Worm (Caenorhabditis elegans) whole organism, L4/young adult: ENCODE data around the gene T04B8.5.

Source experiments
- W03F9.2 ChIP-seq: fragments of 150-350 bp; optimal IDR thresholded peaks from 2 replicates; lab custom pipeline; 2014; ENCODE audit warnings: missing biosample characterization, missing genetic modification characterization
- him-1 ChIP-seq: sonication (generic microtip); optimal IDR thresholded peaks from 2 replicates; lab custom pipeline; 2016; ENCODE audit warnings: missing genotype, missing genetic modification reagents, missing genetic modification characterization, missing compliant biosample characterization

- no peak for TF ChIP-seq him-1
- TF ChIP-seq W03F9.2 (tag; lab: Kevin White, UChicago), result no peak
Measured at ce11 chrII:596702-597101, 27.6 kb downstream of the T04B8.5 start.
